Fruit fly (Drosophila melanogaster) whole organism, embryonic: ENCODE results near the gene CG5273.

Experiments used
- ATbp ChIP-seq: fragments of 200-800 bp; sonication (Bioruptor generic); optimal IDR thresholded peaks from 2 replicates; lab custom pipeline; 2017; ENCODE audit warnings: missing biosample characterization, mild to moderate bottlenecking, missing genetic modification characterization, missing genetic modification reagents
- Aef1 ChIP-seq: fragments of 200-800 bp; sonication (Bioruptor generic); IDR thresholded peaks from 3 replicates; pipeline ENCODE4 v1.3.6; 2022; ENCODE audit warnings: missing biosample characterization, missing genetic modification characterization
- CG10366 ChIP-seq: fragments of 200-800 bp; sonication (Bioruptor generic); IDR thresholded peaks from 2 replicates; pipeline ENCODE4 v1.3.6; 2022; ENCODE audit warnings: missing biosample characterization, missing genetic modification characterization
- CG10431 ChIP-seq: fragments of 200-800 bp; sonication (Bioruptor generic); optimal IDR thresholded peaks from 3 replicates; lab custom pipeline; 2018; ENCODE audit warnings: missing biosample characterization, mild to moderate bottlenecking, missing genetic modification characterization
- CG10979 ChIP-seq: fragments of 200-800 bp; sonication (Bioruptor generic); optimal IDR thresholded peaks from 2 replicates; lab custom pipeline; 2018; ENCODE audit warnings: missing biosample characterization, mild to moderate bottlenecking, missing genetic modification characterization, moderate library complexity
- CG12236 ChIP-seq: fragments of 200-800 bp; sonication (Bioruptor generic); optimal IDR thresholded peaks from 2 replicates; lab custom pipeline; 2016; ENCODE audit warnings: missing biosample characterization, missing genetic modification characterization
- CG1233 ChIP-seq: fragments of 200-800 bp; sonication (Bioruptor generic); optimal IDR thresholded peaks from 4 replicates; lab custom pipeline; 2018; ENCODE audit warnings: missing biosample characterization, mild to moderate bottlenecking, missing genetic modification characterization
- CG15479 ChIP-seq: fragments of 200-800 bp; sonication (Bioruptor generic); optimal IDR thresholded peaks from 3 replicates; lab custom pipeline; 2019; ENCODE audit warnings: missing biosample characterization, mild to moderate bottlenecking, missing genetic modification characterization, moderate library complexity
- CG1792 ChIP-seq: fragments of 200-800 bp; sonication (Bioruptor generic); optimal IDR thresholded peaks from 2 replicates; lab custom pipeline; 2016; ENCODE audit warnings: missing biosample characterization, missing genetic modification characterization
- CG18262 ChIP-seq: fragments of 200-800 bp; optimal IDR thresholded peaks from 3 replicates; lab custom pipeline; 2019; ENCODE audit warnings: missing biosample characterization, mild to moderate bottlenecking, missing genetic modification characterization, moderate library complexity
- CG18599 ChIP-seq: fragments of 200-800 bp; sonication (Bioruptor generic); optimal IDR thresholded peaks from 3 replicates; lab custom pipeline; 2017; ENCODE audit warnings: missing biosample characterization, missing genetic modification characterization, mild to moderate bottlenecking, moderate library complexity, missing genetic modification reagents
- CG2889 ChIP-seq: fragments of 200-800 bp; sonication (Bioruptor generic); IDR thresholded peaks from 3 replicates; pipeline ENCODE4 v1.3.6; 2022; ENCODE audit warnings: missing biosample characterization, missing genetic modification characterization
- CG34224 ChIP-seq: fragments of 200-800 bp; sonication (Bioruptor generic); IDR thresholded peaks from 3 replicates; pipeline ENCODE4 v1.3.6; 2022; ENCODE audit warnings: missing biosample characterization, missing genetic modification characterization; ENCODE audit not compliant: partially characterized antibody
- CG34376 ChIP-seq: fragments of 200-800 bp; sonication (Bioruptor generic); optimal IDR thresholded peaks from 2 replicates; lab custom pipeline; 2018; ENCODE audit warnings: missing biosample characterization, mild to moderate bottlenecking, missing genetic modification characterization
- CG6689 ChIP-seq: fragments of 200-800 bp; sonication (Bioruptor generic); IDR thresholded peaks from 2 replicates; pipeline ENCODE4 v1.3.6; 2022; ENCODE audit warnings: missing biosample characterization, missing genetic modification characterization
- CG7745 ChIP-seq: fragments of 200-800 bp; sonication (Bioruptor generic); optimal IDR thresholded peaks from 2 replicates; lab custom pipeline; 2018; ENCODE audit warnings: missing biosample characterization, mild to moderate bottlenecking, missing genetic modification characterization, moderate library complexity
- D19A ChIP-seq: fragments of 200-800 bp; optimal IDR thresholded peaks from 3 replicates; lab custom pipeline; 2019; ENCODE audit warnings: missing biosample characterization, mild to moderate bottlenecking, missing genetic modification characterization, moderate library complexity
- D19B ChIP-seq: fragments of 200-800 bp; sonication (Bioruptor generic); optimal IDR thresholded peaks from 2 replicates; lab custom pipeline; 2017; ENCODE audit warnings: missing biosample characterization, mild to moderate bottlenecking, missing genetic modification characterization
- Drgx ChIP-seq: fragments of 200-800 bp; sonication (Bioruptor generic); IDR thresholded peaks from 2 replicates; pipeline ENCODE4 v1.3.6; 2022; ENCODE audit warnings: missing biosample characterization, missing genetic modification characterization
- Med ChIP-seq: fragments of 200-800 bp; sonication (Bioruptor generic); peaks from one replicate; lab custom pipeline; 2016; ENCODE audit warnings: missing biosample characterization, missing genetic modification characterization, mild to moderate bottlenecking, inconsistent platforms, moderate library complexity
- Nf-YC ChIP-seq: fragments of 200-800 bp; optimal IDR thresholded peaks from 3 replicates; lab custom pipeline; 2019; ENCODE audit warnings: missing biosample characterization, mild to moderate bottlenecking, missing genetic modification characterization, moderate library complexity
- Oaz ChIP-seq: fragments of 200-800 bp; sonication (Bioruptor generic); IDR thresholded peaks from 2 replicates; pipeline ENCODE4 v1.3.6; 2022; ENCODE audit warnings: missing biosample characterization, missing genetic modification characterization
- bsh ChIP-seq, 2 experiments: fragments of 200-800 bp; sonication (Bioruptor generic); optimal IDR thresholded peaks; 2 replicates each; lab custom pipeline; 2017 to 2018; ENCODE audit warnings: mild to moderate bottlenecking in 2 of 2, missing biosample characterization in 2 of 2, missing genetic modification characterization in 2 of 2, moderate library complexity in 1 of 2
- ci ChIP-seq: fragments of 200-800 bp; sonication (Bioruptor generic); IDR thresholded peaks from 3 replicates; pipeline ENCODE4 v1.3.6; 2022; ENCODE audit warnings: missing biosample characterization, missing genetic modification characterization
- croc ChIP-seq: fragments of 200-800 bp; sonication (Bioruptor generic); conservative IDR thresholded peaks from 3 replicates; pipeline ENCODE4 v1.3.6; 2022; ENCODE audit warnings: missing biosample characterization, missing genetic modification characterization
- crp ChIP-seq, 2 experiments: fragments of 200-800 bp; sonication (Bioruptor generic); optimal IDR thresholded peaks; 2 replicates in 1 of 2; 3 replicates in 1 of 2; lab custom pipeline; 2017; ENCODE audit warnings: missing biosample characterization in 2 of 2, missing genetic modification characterization in 2 of 2, mild to moderate bottlenecking in 1 of 2, moderate library complexity in 1 of 2
- emc ChIP-seq: fragments of 200-800 bp; sonication (Bioruptor generic); optimal IDR thresholded peaks from 2 replicates; lab custom pipeline; 2016; ENCODE audit warnings: missing biosample characterization, missing genetic modification characterization
- fu2 ChIP-seq: fragments of 200-800 bp; sonication (Bioruptor generic); optimal IDR thresholded peaks from 2 replicates; lab custom pipeline; 2016; ENCODE audit warnings: missing biosample characterization, missing genetic modification characterization
- gcm ChIP-seq: fragments of 200-800 bp; sonication (Bioruptor generic); optimal IDR thresholded peaks from 2 replicates; lab custom pipeline; 2019; ENCODE audit warnings: missing biosample characterization, mild to moderate bottlenecking, missing genetic modification characterization, moderate library complexity
- gem ChIP-seq: fragments of 200-800 bp; sonication (Bioruptor generic); optimal IDR thresholded peaks from 2 replicates; lab custom pipeline; 2019; ENCODE audit warnings: missing biosample characterization, mild to moderate bottlenecking, missing genetic modification characterization, moderate library complexity
- gfzf ChIP-seq: fragments of 200-800 bp; sonication (Bioruptor generic); optimal IDR thresholded peaks from 2 replicates; lab custom pipeline; 2016; ENCODE audit warnings: missing biosample characterization, mild to moderate bottlenecking, missing genetic modification characterization, moderate library complexity
- nerfin-2 ChIP-seq: fragments of 200-800 bp; sonication (Bioruptor generic); IDR thresholded peaks from 2 replicates; pipeline ENCODE4 v1.3.6; 2022; ENCODE audit warnings: missing biosample characterization, missing genetic modification characterization; ENCODE audit not compliant: partially characterized antibody
- nom ChIP-seq: fragments of 200-800 bp; sonication (Bioruptor generic); optimal IDR thresholded peaks from 2 replicates; lab custom pipeline; 2017; ENCODE audit warnings: missing biosample characterization, missing genetic modification characterization, mild to moderate bottlenecking, moderate library complexity, missing genetic modification reagents
- prd ChIP-seq, 3 experiments: fragments of >200 bp in 2 of 3; fragments of 200-800 bp in 1 of 3; sonication (Bioruptor generic) in 1 of 3; optimal IDR thresholded peaks in 2 of 3; IDR thresholded peaks in 1 of 3; 2 replicates in 2 of 3; 3 replicates in 1 of 3; pipeline versions ENCODE4 v1.3.6 to Lab custom; 2017 to 2022; ENCODE audit warnings: missing biosample characterization in 1 of 3, missing genetic modification characterization in 1 of 3
- pros ChIP-seq: fragments of 200-800 bp; sonication (Bioruptor generic); optimal IDR thresholded peaks from 3 replicates; lab custom pipeline; 2019; ENCODE audit warnings: missing biosample characterization, mild to moderate bottlenecking, missing genetic modification characterization, moderate library complexity
- ro ChIP-seq: fragments of 200-800 bp; sonication (Bioruptor generic); IDR thresholded peaks from 2 replicates; pipeline ENCODE4 v1.3.6; 2022; ENCODE audit warnings: missing biosample characterization, missing genetic modification characterization
- row ChIP-seq: fragments of 200-800 bp; sonication (Bioruptor generic); IDR thresholded peaks from 3 replicates; pipeline ENCODE4 v1.3.6; 2022; ENCODE audit warnings: missing biosample characterization, missing genetic modification characterization
- sens ChIP-seq: fragments of 200-800 bp; sonication (Bioruptor generic); peaks from one replicate; lab custom pipeline; 2016; ENCODE audit warnings: missing biosample characterization, missing genetic modification characterization
- sisA ChIP-seq: fragments of 200-800 bp; sonication (Bioruptor generic); IDR thresholded peaks from 2 replicates; pipeline ENCODE4 v1.3.6; 2022; ENCODE audit warnings: missing biosample characterization, missing genetic modification characterization
- tll ChIP-seq, 2 experiments: fragments of 200-800 bp in 1 of 2; fragments of >200 bp in 1 of 2; sonication (Bioruptor generic) in 1 of 2; optimal IDR thresholded peaks; 2 replicates each; lab custom pipeline; 2017 to 2019; ENCODE audit warnings: missing biosample characterization in 2 of 2, missing genetic modification characterization in 2 of 2, mild to moderate bottlenecking in 1 of 2, moderate library complexity in 1 of 2
- twi ChIP-seq: fragments of 200-800 bp; optimal IDR thresholded peaks from 2 replicates; lab custom pipeline; 2019; ENCODE audit warnings: missing biosample characterization, mild to moderate bottlenecking, missing genetic modification characterization, moderate library complexity
- vvl ChIP-seq: fragments of 200-800 bp; sonication (Bioruptor generic); IDR thresholded peaks from 2 replicates; pipeline ENCODE4 v1.3.6; 2022; ENCODE audit warnings: missing biosample characterization, missing genetic modification characterization
- zfh1 ChIP-seq: fragments of 200-800 bp; sonication (Bioruptor generic); IDR thresholded peaks from 3 replicates; pipeline ENCODE4 v1.3.6; 2022; ENCODE audit warnings: missing biosample characterization, missing genetic modification characterization

The CG5273 gene

dm6 chrX:717893-718292 lies 41.5 kb upstream of the CG5273 start:
- TF ChIP-seq gem (tag; lab: Kevin White, UChicago): no peak
- TF ChIP-seq CG10431 (GFP tag; lab: Kevin White, UChicago): peak; percentile 93
- peak; percentile 9 for TF ChIP-seq sens (GFP tag; lab: Kevin White, UChicago)
- no peak for TF ChIP-seq ro (GFP tag; lab: Robert Waterston, UW)
- TF ChIP-seq CG34224: no peak
- TF ChIP-seq CG10366 (GFP tag; lab: Robert Waterston, UW): no peak

dm6 chrX:718945-719344 lies 40.4 kb upstream of the CG5273 start:
- no peak for TF ChIP-seq Oaz (GFP tag; lab: Robert Waterston, UW)
- TF ChIP-seq sens (GFP tag; lab: Kevin White, UChicago): peak; percentile 2
- TF ChIP-seq twi: peak; percentile 95
- no peak for TF ChIP-seq emc
- peak in 1 of 2 experiments; percentile 19 for TF ChIP-seq tll (GFP tag; optimal IDR thresholded peaks at IDR 0.05; lab: Kevin White, UChicago)
- no peak for TF ChIP-seq croc (GFP tag; lab: Robert Waterston, UW)
- no peak for TF ChIP-seq nerfin-2 (GFP tag; lab: Robert Waterston, UW)
- TF ChIP-seq CG15479 (GFP tag; lab: Kevin White, UChicago): peak; percentile 88

dm6 chrX:724496-724895 lies 34.9 kb upstream of the CG5273 start:
- TF ChIP-seq Aef1 (GFP tag; lab: Robert Waterston, UW) (no peak), bsh (GFP tag; optimal IDR thresholded peaks at IDR 0.05; lab: Kevin White, UChicago) (peak; percentile 3 to 16), CG12236 (GFP tag; lab: Kevin White, UChicago) (no peak), sens (GFP tag; lab: Kevin White, UChicago) (no peak), fu2 (GFP tag; lab: Kevin White, UChicago) (no peak), Drgx (GFP tag; lab: Robert Waterston, UW) (peak; percentile 39; the same call in 1 of the 2 replicates)
- TF ChIP-seq, all 482 proteins: peak for 2

dm6 chrX:739621-740216 lies 19.7 kb upstream of the CG5273 start:
- TF ChIP-seq gfzf (GFP tag; lab: Kevin White, UChicago) (no peak), D19B (GFP tag; lab: Kevin White, UChicago) (peak; percentile 38), sens (GFP tag; lab: Kevin White, UChicago) (peak; percentile 85), Nf-YC (tag; lab: Kevin White, UChicago) (no peak), CG6689 (GFP tag; lab: Robert Waterston, UW) (0 out of 2 replicates have a peak, but pooled peaks have one; percentile 5), prd (optimal IDR thresholded peaks at IDR 0.05; lab: Kevin White, UChicago) (no peak), prd (GFP tag; IDR thresholded peaks at IDR 0.05; lab: Robert Waterston, UW) (peak; percentile 35; the same call in 1 of the 3 replicates), CG10979 (tag; lab: Kevin White, UChicago) (peak; percentile 23), row (GFP tag; lab: Robert Waterston, UW) (peak; percentile 40; the same call in 2 of the 3 replicates), gcm (GFP tag; lab: Kevin White, UChicago) (peak; percentile 24), CG7745 (tag; lab: Kevin White, UChicago) (no peak), zfh1 (GFP tag; lab: Robert Waterston, UW) (0 out of 3 replicates have a peak, but pooled peaks have one; percentile 20), CG18262 (tag; lab: Kevin White, UChicago) (peak; percentile 26), CG1233 (GFP tag; lab: Kevin White, UChicago) (no peak), nom (GFP tag; lab: Kevin White, UChicago) (peak; percentile 66), D19A (tag; lab: Kevin White, UChicago) (peak; percentile 2), ci (GFP tag; lab: Robert Waterston, UW) (peak; percentile 23; the same call in 1 of the 3 replicates), sisA (GFP tag; lab: Robert Waterston, UW) (peak; percentile 28; the same call in 1 of the 2 replicates), Med (peak; percentile 72), CG2889 (GFP tag; lab: Robert Waterston, UW) (no peak), CG1792 (no peak), ATbp (GFP tag; lab: Kevin White, UChicago) (peak; percentile 7), pros (GFP tag; lab: Kevin White, UChicago) (no peak), CG18599 (GFP tag; lab: Kevin White, UChicago) (peak; percentile 6), crp (GFP tag; optimal IDR thresholded peaks at IDR 0.05; lab: Kevin White, UChicago) (no peak), CG34376 (GFP tag; lab: Kevin White, UChicago) (no peak), vvl (GFP tag; lab: Robert Waterston, UW) (peak; percentile 52; the same call in 1 of the 2 replicates)
